Fruit fly (Drosophila melanogaster) whole organism, prepupa: Measurements from ENCODE around the gene CG12984.

ENCODE experiments used
- Blimp-1 ChIP-seq: fragments of 200-800 bp; sonication (Bioruptor generic); optimal IDR thresholded peaks from 3 replicates; lab custom pipeline; 2017; ENCODE audit warnings: missing biosample characterization, missing genetic modification characterization, mild to moderate bottlenecking, moderate library complexity, missing genetic modification reagents
- CG10631 ChIP-seq: fragments of 200-800 bp; sonication (Bioruptor generic); optimal IDR thresholded peaks from 2 replicates; lab custom pipeline; 2016; ENCODE audit warnings: missing biosample characterization, missing genetic modification characterization
- CG10669 ChIP-seq: fragments of 200-800 bp; sonication (Bioruptor generic); optimal IDR thresholded peaks from 3 replicates; lab custom pipeline; 2018; ENCODE audit warnings: missing biosample characterization, mild to moderate bottlenecking, missing genetic modification characterization, moderate library complexity
- CG11762 ChIP-seq: fragments of 200-800 bp; sonication (Bioruptor generic); optimal IDR thresholded peaks from 3 replicates; lab custom pipeline; 2016; ENCODE audit warnings: missing biosample characterization, missing genetic modification characterization; ENCODE audit not compliant: insufficient read depth
- CG11902 ChIP-seq: fragments of 200-800 bp; sonication (Bioruptor generic); optimal IDR thresholded peaks from 3 replicates; lab custom pipeline; 2016; ENCODE audit warnings: missing biosample characterization, missing genetic modification characterization
- CG1621 ChIP-seq: fragments of 200-800 bp; sonication (Bioruptor generic); optimal IDR thresholded peaks from 3 replicates; lab custom pipeline; 2018; ENCODE audit warnings: missing biosample characterization, mild to moderate bottlenecking, missing genetic modification characterization
- CG16779 ChIP-seq: fragments of 200-800 bp; sonication (Bioruptor generic); optimal IDR thresholded peaks from 3 replicates; lab custom pipeline; 2017; ENCODE audit warnings: missing biosample characterization, mild to moderate bottlenecking, missing genetic modification characterization
- CG3032 ChIP-seq: fragments of 200-800 bp; optimal IDR thresholded peaks from 2 replicates; lab custom pipeline; 2019; ENCODE audit warnings: missing biosample characterization, mild to moderate bottlenecking, missing genetic modification characterization, moderate library complexity
- CG31627 ChIP-seq: fragments of 200-800 bp; sonication (Bioruptor generic); optimal IDR thresholded peaks from 3 replicates; lab custom pipeline; 2016; ENCODE audit warnings: missing biosample characterization, missing genetic modification characterization
- CG32006 ChIP-seq: fragments of 200-800 bp; sonication (Bioruptor generic); optimal IDR thresholded peaks from 3 replicates; lab custom pipeline; 2017; ENCODE audit warnings: missing biosample characterization, mild to moderate bottlenecking, missing genetic modification characterization
- CG3919 ChIP-seq: fragments of 200-800 bp; sonication (Bioruptor generic); optimal IDR thresholded peaks from 3 replicates; lab custom pipeline; 2016; ENCODE audit warnings: missing biosample characterization, missing genetic modification characterization
- CG7368 ChIP-seq: fragments of 200-800 bp; sonication (Bioruptor generic); optimal IDR thresholded peaks from 3 replicates; lab custom pipeline; 2016; ENCODE audit warnings: missing biosample characterization, missing genetic modification characterization
- CG8119 ChIP-seq: fragments of 200-800 bp; sonication (Bioruptor generic); IDR thresholded peaks from 3 replicates; pipeline ENCODE4 v1.3.6; 2022; ENCODE audit warnings: missing biosample characterization, missing genetic modification characterization
- CG8319 ChIP-seq: fragments of 200-800 bp; sonication (Bioruptor generic); optimal IDR thresholded peaks from 3 replicates; lab custom pipeline; 2016; ENCODE audit warnings: missing biosample characterization, missing genetic modification characterization
- CG8632 ChIP-seq: fragments of 200-800 bp; sonication (Bioruptor generic); optimal IDR thresholded peaks from 3 replicates; lab custom pipeline; 2016; ENCODE audit warnings: missing biosample characterization, missing genetic modification characterization
- Eip75B ChIP-seq: fragments of 200-800 bp; sonication (Bioruptor generic); optimal IDR thresholded peaks from 3 replicates; lab custom pipeline; 2016; ENCODE audit warnings: missing biosample characterization, missing genetic modification characterization
- Eip78C ChIP-seq: fragments of 200-800 bp; sonication (Bioruptor generic); peaks from one replicate; lab custom pipeline; 2016; ENCODE audit warnings: missing biosample characterization, missing genetic modification characterization
- Ets96B ChIP-seq: fragments of 200-800 bp; optimal IDR thresholded peaks from 2 replicates; lab custom pipeline; 2019; ENCODE audit warnings: missing biosample characterization, mild to moderate bottlenecking, missing genetic modification characterization, moderate library complexity
- Gug ChIP-seq: fragments of 200-800 bp; sonication (Bioruptor generic); IDR thresholded peaks from 2 replicates; pipeline ENCODE4 v1.3.6; 2022; ENCODE audit warnings: missing biosample characterization, missing genetic modification characterization
- Hr38 ChIP-seq: sonication (Bioruptor generic); optimal IDR thresholded peaks from 2 replicates; lab custom pipeline; 2016; ENCODE audit warnings: missing biosample characterization, missing genetic modification characterization
- Hr39 ChIP-seq: fragments of 200-800 bp; sonication (Bioruptor generic); optimal IDR thresholded peaks from 2 replicates; lab custom pipeline; 2016; ENCODE audit warnings: missing biosample characterization, missing genetic modification characterization
- Hr4 ChIP-seq: fragments of 200-800 bp; sonication (Bioruptor generic); optimal IDR thresholded peaks from 3 replicates; lab custom pipeline; 2016; ENCODE audit warnings: missing biosample characterization, missing genetic modification characterization
- OdsH ChIP-seq: fragments of 200-800 bp; sonication (Bioruptor generic); optimal IDR thresholded peaks from 3 replicates; lab custom pipeline; 2016; ENCODE audit warnings: missing biosample characterization, missing genetic modification characterization
- Smox ChIP-seq: fragments of 200-800 bp; sonication (Bioruptor generic); optimal IDR thresholded peaks from 3 replicates; lab custom pipeline; 2016; ENCODE audit warnings: missing biosample characterization, missing genetic modification characterization
- Sox102F ChIP-seq: fragments of 200-800 bp; sonication (Bioruptor generic); optimal IDR thresholded peaks from 2 replicates; lab custom pipeline; 2016; ENCODE audit warnings: missing biosample characterization, mild to moderate bottlenecking, missing genetic modification characterization
- Sox14 ChIP-seq: fragments of 200-800 bp; sonication (Bioruptor generic); optimal IDR thresholded peaks from 3 replicates; lab custom pipeline; 2016; ENCODE audit warnings: missing biosample characterization, missing genetic modification characterization
- Sox15 ChIP-seq: fragments of 200-800 bp; sonication (Bioruptor generic); optimal IDR thresholded peaks from 3 replicates; lab custom pipeline; 2016; ENCODE audit warnings: missing biosample characterization, missing genetic modification characterization
- achi ChIP-seq: fragments of 200-800 bp; sonication (Bioruptor generic); optimal IDR thresholded peaks from 3 replicates; lab custom pipeline; 2016; ENCODE audit warnings: missing biosample characterization, missing genetic modification characterization
- acj6 ChIP-seq: fragments of 200-800 bp; sonication (Bioruptor generic); optimal IDR thresholded peaks from 3 replicates; lab custom pipeline; 2016; ENCODE audit warnings: missing biosample characterization, missing genetic modification characterization
- cyc ChIP-seq: fragments of 200-800 bp; sonication (Bioruptor generic); optimal IDR thresholded peaks from 3 replicates; lab custom pipeline; 2016; ENCODE audit warnings: missing biosample characterization, missing genetic modification characterization
- dac ChIP-seq: fragments of 200-800 bp; sonication (Bioruptor generic); optimal IDR thresholded peaks from 2 replicates; lab custom pipeline; 2017; ENCODE audit warnings: missing biosample characterization, mild to moderate bottlenecking, missing genetic modification characterization
- dsx ChIP-seq: fragments of 200-800 bp; optimal IDR thresholded peaks from 3 replicates; lab custom pipeline; 2019; ENCODE audit warnings: missing biosample characterization, mild to moderate bottlenecking, missing genetic modification characterization, moderate library complexity; ENCODE audit not compliant: poor library complexity, severe bottlenecking
- eg ChIP-seq: fragments of 200-800 bp; sonication (Bioruptor generic); IDR thresholded peaks from 3 replicates; pipeline ENCODE4 v1.3.6; 2022; ENCODE audit warnings: missing biosample characterization, missing genetic modification characterization
- esn ChIP-seq: fragments of 200-800 bp; sonication (Bioruptor generic); optimal IDR thresholded peaks from 2 replicates; lab custom pipeline; 2016; ENCODE audit warnings: missing biosample characterization, mild to moderate bottlenecking, missing genetic modification characterization, moderate library complexity
- fd59A ChIP-seq: fragments of 200-800 bp; sonication (Bioruptor generic); optimal IDR thresholded peaks from 2 replicates; lab custom pipeline; 2017; ENCODE audit warnings: missing biosample characterization, mild to moderate bottlenecking, missing genetic modification characterization, missing genetic modification reagents
- fd85E ChIP-seq: fragments of 200-800 bp; sonication (Bioruptor generic); optimal IDR thresholded peaks from 3 replicates; lab custom pipeline; 2016; ENCODE audit warnings: missing biosample characterization, missing genetic modification characterization
- fkh ChIP-seq: fragments of 200-800 bp; sonication (Bioruptor generic); optimal IDR thresholded peaks from 3 replicates; lab custom pipeline; 2017; ENCODE audit warnings: missing biosample characterization, mild to moderate bottlenecking, missing genetic modification characterization, moderate library complexity
- lz ChIP-seq: fragments of 200-800 bp; sonication (Bioruptor generic); optimal IDR thresholded peaks from 3 replicates; lab custom pipeline; 2016; ENCODE audit warnings: missing biosample characterization, missing genetic modification characterization
- pdm3 ChIP-seq: fragments of 200-800 bp; sonication (Bioruptor generic); optimal IDR thresholded peaks from 3 replicates; lab custom pipeline; 2016; ENCODE audit warnings: missing biosample characterization, missing genetic modification characterization
- salr ChIP-seq, 2 experiments: fragments of 200-800 bp; sonication (Bioruptor generic); optimal IDR thresholded peaks; 3 replicates each; lab custom pipeline; 2016 to 2018; ENCODE audit warnings: missing biosample characterization in 2 of 2, missing genetic modification characterization in 2 of 2, mild to moderate bottlenecking in 1 of 2
- spab ChIP-seq: fragments of 200-800 bp; sonication (Bioruptor generic); optimal IDR thresholded peaks from 2 replicates; lab custom pipeline; 2017; ENCODE audit warnings: missing biosample characterization, mild to moderate bottlenecking, missing genetic modification characterization, missing genetic modification reagents
- ss ChIP-seq, 2 experiments: fragments of 200-800 bp; sonication (Bioruptor generic); optimal IDR thresholded peaks; 2 replicates in 1 of 2; 3 replicates in 1 of 2; lab custom pipeline; 2017 to 2018; ENCODE audit warnings: mild to moderate bottlenecking in 2 of 2, missing biosample characterization in 2 of 2, missing genetic modification characterization in 2 of 2, moderate library complexity in 1 of 2
- svp ChIP-seq: fragments of 200-800 bp; sonication (Bioruptor generic); peaks from one replicate; lab custom pipeline; 2016; ENCODE audit warnings: missing biosample characterization, missing genetic modification characterization
- vri ChIP-seq: fragments of 200-800 bp; sonication (Bioruptor generic); optimal IDR thresholded peaks from 3 replicates; lab custom pipeline; 2016; ENCODE audit warnings: missing biosample characterization, mild to moderate bottlenecking, missing genetic modification characterization

Gene CG12984

DNA sequence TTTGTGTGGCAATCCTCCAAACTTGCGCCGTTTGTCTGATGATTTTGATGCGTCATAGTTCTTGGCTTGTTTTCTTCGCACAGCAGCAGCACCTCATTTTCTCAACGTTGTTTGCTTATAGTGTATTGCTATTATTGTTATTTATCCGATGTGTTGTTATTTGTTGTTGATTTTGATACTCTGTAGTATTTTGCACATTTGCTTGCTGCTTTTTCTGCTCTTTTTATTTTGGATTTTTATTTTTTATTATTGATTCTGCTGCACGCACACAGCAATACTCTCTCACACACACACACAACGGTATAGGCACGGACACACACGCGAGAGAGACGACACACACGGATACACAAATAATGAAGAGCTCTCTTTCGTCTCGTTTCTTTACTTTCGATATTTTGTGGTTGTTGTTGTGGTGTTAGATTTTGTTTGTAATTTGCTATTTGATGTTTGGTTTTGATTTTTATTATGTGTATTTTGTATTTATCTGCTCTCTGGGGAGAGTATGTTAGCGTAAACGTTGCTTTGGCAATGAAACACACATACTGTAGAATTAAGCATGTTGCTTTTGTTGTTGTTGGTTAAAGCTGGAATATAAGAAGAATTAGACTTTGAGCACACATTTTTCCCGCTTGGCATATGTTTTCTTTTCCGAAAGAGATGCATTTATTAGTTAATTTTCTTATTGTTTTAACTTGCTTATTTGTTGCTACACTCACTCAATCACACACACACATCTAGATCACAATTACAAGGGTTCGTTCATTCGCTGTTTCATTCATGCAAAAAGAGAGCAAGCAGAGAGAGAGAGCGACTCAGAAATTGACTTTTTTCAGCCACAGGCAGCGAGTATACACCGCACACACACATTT, 33.7 kb downstream of the CG12984 start (continued):
- no peak for TF ChIP-seq CG8319 (GFP tag; lab: Kevin White, UChicago)
- TF ChIP-seq spab, result peak; percentile 67
- peak; percentile 40 for TF ChIP-seq dac (GFP tag; lab: Kevin White, UChicago)
- no peak for TF ChIP-seq Hr4
- TF ChIP-seq CG8632, result peak; percentile 20
- peak; percentile 20 for TF ChIP-seq Eip78C (GFP tag; lab: Kevin White, UChicago)
- no peak for TF ChIP-seq lz (GFP tag; lab: Kevin White, UChicago)
- TF ChIP-seq Sox15 (GFP tag; lab: Kevin White, UChicago), result no peak
- no peak for TF ChIP-seq CG11762 (GFP tag; lab: Kevin White, UChicago)
- TF ChIP-seq CG10631 (GFP tag; lab: Kevin White, UChicago), result no peak
- TF ChIP-seq CG32006 (GFP tag; lab: Kevin White, UChicago), result peak; percentile 36
- peak; percentile 83 for TF ChIP-seq eg (GFP tag; lab: Robert Waterston, UW)
- peak; percentile 52 for TF ChIP-seq Ets96B (tag; lab: Kevin White, UChicago)
- peak; percentile 60 for TF ChIP-seq dsx (GFP tag; lab: Kevin White, UChicago)
- TF ChIP-seq acj6 (GFP tag; lab: Kevin White, UChicago), result no peak
- peak; percentile 74 for TF ChIP-seq fkh (GFP tag; lab: Kevin White, UChicago)
- TF ChIP-seq CG11902 (GFP tag; lab: Kevin White, UChicago), result no peak
- TF ChIP-seq salr (GFP tag; optimal IDR thresholded peaks at IDR 0.05; lab: Kevin White, UChicago), result peak; percentile 28 to 42
- TF ChIP-seq esn (GFP tag; lab: Kevin White, UChicago), result peak; percentile 10
- TF ChIP-seq achi, result no peak
- TF ChIP-seq Sox102F (GFP tag; lab: Kevin White, UChicago), result no peak
- no peak for TF ChIP-seq CG31627 (GFP tag; lab: Kevin White, UChicago)
- TF ChIP-seq Blimp-1 (GFP tag; lab: Kevin White, UChicago), result no peak
- TF ChIP-seq Gug (GFP tag; lab: Robert Waterston, UW), result peak; percentile 11; the same call in 1 of the 2 replicates
- TF ChIP-seq CG1621 (tag; lab: Kevin White, UChicago), result peak; percentile 69
- TF ChIP-seq Sox14 (GFP tag; lab: Kevin White, UChicago), result no peak
- TF ChIP-seq CG10669 (GFP tag; lab: Kevin White, UChicago), result peak; percentile 50
- TF ChIP-seq Smox (GFP tag; lab: Kevin White, UChicago), result no peak
- TF ChIP-seq CG8119 (GFP tag; lab: Robert Waterston, UW), result peak; percentile 64
- TF ChIP-seq Hr39 (GFP tag; lab: Kevin White, UChicago), result no peak
- peak; percentile 72 to 80 for TF ChIP-seq ss (GFP tag; optimal IDR thresholded peaks at IDR 0.05; lab: Kevin White, UChicago)
- no peak for TF ChIP-seq Hr38 (GFP tag; lab: Kevin White, UChicago)
- no peak for TF ChIP-seq cyc

DNA sequence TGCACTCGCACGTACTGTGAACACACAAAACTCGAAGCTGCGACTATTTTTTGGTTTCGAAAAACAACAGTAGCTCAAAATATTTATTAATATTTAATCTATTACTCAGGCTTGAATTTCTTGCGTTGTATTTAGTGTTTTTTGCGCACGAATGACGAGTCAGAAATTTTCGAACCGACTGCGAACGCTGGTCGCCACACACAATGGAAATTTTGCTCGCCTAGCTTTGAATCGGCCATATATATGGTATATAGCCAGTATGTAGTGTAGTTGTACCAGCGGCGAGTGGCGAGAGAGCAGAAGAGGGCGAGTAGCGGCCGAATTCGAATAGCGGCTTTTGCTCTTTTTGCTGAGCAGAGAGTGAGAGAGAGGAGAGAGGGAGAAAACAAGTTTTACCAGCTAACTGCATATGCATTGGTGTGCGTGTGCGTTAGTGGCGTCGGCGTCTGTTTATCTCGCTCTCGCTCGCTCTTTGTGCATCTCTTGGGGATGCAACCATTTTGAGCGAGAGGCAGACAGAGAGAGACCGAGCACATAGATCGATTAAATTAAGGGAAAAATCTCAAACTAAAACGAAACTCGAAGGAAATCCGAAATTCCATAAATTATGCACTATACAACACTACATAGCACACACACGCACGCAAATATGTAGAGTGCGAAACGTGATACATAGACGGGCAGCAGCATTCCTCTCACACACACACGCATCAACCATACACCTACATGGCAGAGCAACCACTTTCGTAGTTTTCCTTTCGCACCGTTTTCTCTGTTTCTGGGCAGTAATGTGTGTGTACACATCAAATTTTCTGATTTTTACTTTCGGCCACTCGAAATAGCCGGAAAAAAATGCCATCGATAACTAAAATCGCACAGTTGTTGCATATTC, 34.8 kb downstream of the CG12984 start:
- TF ChIP-seq fd59A (no peak), CG3032 (tag; lab: Kevin White, UChicago) (no peak), Hr4 (peak; percentile 31), CG16779 (tag; lab: Kevin White, UChicago) (peak; percentile 23), Smox (GFP tag; lab: Kevin White, UChicago) (no peak), Hr38 (GFP tag; lab: Kevin White, UChicago) (no peak), fd85E (GFP tag; lab: Kevin White, UChicago) (no peak), CG7368 (GFP tag; lab: Kevin White, UChicago) (no peak), CG3919 (GFP tag; lab: Kevin White, UChicago) (peak; percentile 31), CG10669 (GFP tag; lab: Kevin White, UChicago) (no peak), svp (GFP tag; lab: Kevin White, UChicago) (peak; percentile 82), Eip75B (GFP tag; lab: Kevin White, UChicago) (peak; percentile 17), fkh (GFP tag; lab: Kevin White, UChicago) (no peak), vri (no peak), achi (no peak), OdsH (GFP tag; lab: Kevin White, UChicago) (no peak), Eip78C (GFP tag; lab: Kevin White, UChicago) (peak; percentile 71), dac (GFP tag; lab: Kevin White, UChicago) (no peak), CG8319 (GFP tag; lab: Kevin White, UChicago) (no peak), cyc (no peak), dsx (GFP tag; lab: Kevin White, UChicago) (peak; percentile 16), CG1621 (tag; lab: Kevin White, UChicago) (no peak), pdm3 (GFP tag; lab: Kevin White, UChicago) (no peak), CG32006 (GFP tag; lab: Kevin White, UChicago) (peak; percentile 58)
